Fruit fly (Drosophila melanogaster) whole organism, embryonic: ENCODE data around the gene Rab3GAP1.

Experiments used
- Antp ChIP-seq: fragments of 200-800 bp; sonication (Bioruptor generic); optimal IDR thresholded peaks from 3 replicates; lab custom pipeline; 2016; ENCODE audit warnings: missing biosample characterization, missing genetic modification characterization
- Bgb ChIP-seq: fragments of 200-800 bp; sonication (Bioruptor generic); IDR thresholded peaks from 2 replicates; pipeline ENCODE4 v1.3.6; 2022; ENCODE audit warnings: missing biosample characterization, missing genetic modification characterization; ENCODE audit not compliant: partially characterized antibody
- CG1024 ChIP-seq: fragments of 200-800 bp; sonication (Bioruptor generic); IDR thresholded peaks from 2 replicates; pipeline ENCODE4 v1.3.6; 2022; ENCODE audit warnings: missing biosample characterization, missing genetic modification characterization
- CG10366 ChIP-seq: fragments of 200-800 bp; sonication (Bioruptor generic); IDR thresholded peaks from 2 replicates; pipeline ENCODE4 v1.3.6; 2022; ENCODE audit warnings: missing biosample characterization, missing genetic modification characterization
- CG10431 ChIP-seq: fragments of 200-800 bp; sonication (Bioruptor generic); optimal IDR thresholded peaks from 3 replicates; lab custom pipeline; 2018; ENCODE audit warnings: missing biosample characterization, mild to moderate bottlenecking, missing genetic modification characterization
- CG11560 ChIP-seq: fragments of 200-800 bp; sonication (Bioruptor generic); IDR thresholded peaks from 3 replicates; pipeline ENCODE4 v1.3.6; 2022; ENCODE audit warnings: missing biosample characterization, missing genetic modification characterization
- CG12744 ChIP-seq: fragments of 200-800 bp; sonication (Bioruptor generic); optimal IDR thresholded peaks from 2 replicates; lab custom pipeline; 2016; ENCODE audit warnings: missing biosample characterization, missing genetic modification characterization
- CG14014 ChIP-seq: fragments of 200-800 bp; sonication (Bioruptor generic); IDR thresholded peaks from 2 replicates; pipeline ENCODE4 v1.3.6; 2022; ENCODE audit warnings: missing biosample characterization, missing genetic modification characterization
- CG14860 ChIP-seq: fragments of 200-800 bp; sonication (Bioruptor generic); IDR thresholded peaks from 3 replicates; pipeline ENCODE4 v1.3.6; 2022; ENCODE audit warnings: missing biosample characterization, missing genetic modification characterization; ENCODE audit not compliant: partially characterized antibody
- CG15073 ChIP-seq: fragments of 200-800 bp; sonication (Bioruptor generic); optimal IDR thresholded peaks from 2 replicates; lab custom pipeline; 2016; ENCODE audit warnings: missing biosample characterization, missing genetic modification characterization
- CG15601 ChIP-seq: fragments of 200-800 bp; sonication (Bioruptor generic); optimal IDR thresholded peaks from 3 replicates; lab custom pipeline; 2019; ENCODE audit warnings: missing biosample characterization, mild to moderate bottlenecking, missing genetic modification characterization, moderate library complexity
- CG16813 ChIP-seq: fragments of 200-800 bp; sonication (Bioruptor generic); IDR thresholded peaks from 3 replicates; pipeline ENCODE4 v1.3.6; 2022; ENCODE audit warnings: missing biosample characterization, missing genetic modification characterization; ENCODE audit not compliant: partially characterized antibody
- CG18619 ChIP-seq: fragments of 200-800 bp; sonication (Bioruptor generic); optimal IDR thresholded peaks from 3 replicates; lab custom pipeline; 2017; ENCODE audit warnings: missing biosample characterization, mild to moderate bottlenecking, missing genetic modification characterization
- CG2678 ChIP-seq: fragments of 200-800 bp; sonication (Bioruptor generic); optimal IDR thresholded peaks from 3 replicates; lab custom pipeline; 2019; ENCODE audit warnings: missing biosample characterization, mild to moderate bottlenecking, missing genetic modification characterization, moderate library complexity
- CG30020 ChIP-seq: fragments of 200-800 bp; optimal IDR thresholded peaks from 2 replicates; lab custom pipeline; 2019; ENCODE audit warnings: missing biosample characterization, mild to moderate bottlenecking, missing genetic modification characterization, moderate library complexity
- CG3281 ChIP-seq: fragments of 200-800 bp; sonication (Bioruptor generic); optimal IDR thresholded peaks from 3 replicates; lab custom pipeline; 2017; ENCODE audit warnings: missing biosample characterization, mild to moderate bottlenecking, missing genetic modification characterization
- CG3726 ChIP-seq: fragments of 200-800 bp; sonication (Bioruptor generic); IDR thresholded peaks from 3 replicates; pipeline ENCODE4, ENCODE4 v1.3.6; 2022; ENCODE audit warnings: missing biosample characterization, missing genetic modification characterization
- CG3838 ChIP-seq: fragments of 200-800 bp; sonication (Bioruptor generic); optimal IDR thresholded peaks from 3 replicates; lab custom pipeline; 2016; ENCODE audit warnings: missing biosample characterization, missing genetic modification characterization
- CG9797 ChIP-seq: fragments of 200-800 bp; sonication (Bioruptor generic); optimal IDR thresholded peaks from 3 replicates; lab custom pipeline; 2018; ENCODE audit warnings: missing biosample characterization, mild to moderate bottlenecking, missing genetic modification characterization
- CHES-1-like ChIP-seq: fragments of 200-800 bp; sonication (Bioruptor generic); optimal IDR thresholded peaks from 2 replicates; lab custom pipeline; 2016; ENCODE audit warnings: missing biosample characterization, missing genetic modification characterization
- D19B ChIP-seq: fragments of 200-800 bp; sonication (Bioruptor generic); optimal IDR thresholded peaks from 2 replicates; lab custom pipeline; 2017; ENCODE audit warnings: missing biosample characterization, mild to moderate bottlenecking, missing genetic modification characterization
- Deaf1 ChIP-seq: fragments of 200-800 bp; optimal IDR thresholded peaks from 3 replicates; lab custom pipeline; 2019; ENCODE audit warnings: missing biosample characterization, mild to moderate bottlenecking, missing genetic modification characterization, moderate library complexity
- Hr3 ChIP-seq: fragments of 200-800 bp; sonication (Bioruptor generic); optimal IDR thresholded peaks from 3 replicates; lab custom pipeline; 2016; ENCODE audit warnings: missing biosample characterization, missing genetic modification characterization
- MTF-1 ChIP-seq: fragments of 200-800 bp; sonication (Bioruptor generic); optimal IDR thresholded peaks from 2 replicates; lab custom pipeline; 2018; ENCODE audit warnings: missing biosample characterization, mild to moderate bottlenecking, missing genetic modification characterization, borderline replicate concordance
- Max ChIP-seq: fragments of 200-800 bp; sonication (Bioruptor generic); optimal IDR thresholded peaks from 2 replicates; lab custom pipeline; 2016; ENCODE audit warnings: missing biosample characterization, mild to moderate bottlenecking, missing genetic modification characterization
- Neu2 ChIP-seq: fragments of 200-800 bp; sonication (Bioruptor generic); optimal IDR thresholded peaks from 3 replicates; lab custom pipeline; 2016; ENCODE audit warnings: missing biosample characterization, missing genetic modification characterization, borderline replicate concordance
- Poxn ChIP-seq: fragments of 200-800 bp; sonication (Bioruptor generic); IDR thresholded peaks from 2 replicates; pipeline ENCODE4 v1.3.6; 2022; ENCODE audit warnings: missing biosample characterization, missing genetic modification characterization
- Vsx1 ChIP-seq: fragments of 200-800 bp; sonication (Bioruptor generic); optimal IDR thresholded peaks from 2 replicates; lab custom pipeline; 2017; ENCODE audit warnings: missing biosample characterization, mild to moderate bottlenecking, missing genetic modification characterization, missing genetic modification reagents
- abd-A ChIP-seq: fragments of 200-800 bp; sonication (Bioruptor generic); optimal IDR thresholded peaks from 3 replicates; lab custom pipeline; 2019; ENCODE audit warnings: missing biosample characterization, mild to moderate bottlenecking, missing genetic modification characterization, moderate library complexity
- amos ChIP-seq: fragments of 200-800 bp; sonication (Bioruptor generic); IDR thresholded peaks from 2 replicates; pipeline ENCODE4 v1.3.6; 2022; ENCODE audit warnings: missing biosample characterization, missing genetic modification characterization; ENCODE audit not compliant: partially characterized antibody
- ase ChIP-seq: fragments of 200-800 bp; sonication (Bioruptor generic); IDR thresholded peaks from 3 replicates; pipeline ENCODE4 v1.3.6; 2022; ENCODE audit warnings: missing biosample characterization, missing genetic modification characterization
- bowl ChIP-seq: fragments of 200-800 bp; sonication (Bioruptor generic); IDR thresholded peaks from 2 replicates; pipeline ENCODE4 v1.3.6; 2022; ENCODE audit warnings: missing biosample characterization, missing genetic modification characterization
- crol ChIP-seq: fragments of 200-800 bp; sonication (Bioruptor generic); IDR thresholded peaks from 2 replicates; pipeline ENCODE4 v1.3.6; 2022; ENCODE audit warnings: missing biosample characterization, missing genetic modification characterization
- emc ChIP-seq: fragments of 200-800 bp; sonication (Bioruptor generic); optimal IDR thresholded peaks from 2 replicates; lab custom pipeline; 2016; ENCODE audit warnings: missing biosample characterization, missing genetic modification characterization
- fd102C ChIP-seq: fragments of 200-800 bp; sonication (Bioruptor generic); optimal IDR thresholded peaks from 2 replicates; lab custom pipeline; 2018; ENCODE audit warnings: missing biosample characterization, mild to moderate bottlenecking, missing genetic modification characterization, moderate library complexity
- ftz-f1 ChIP-seq: fragments of 200-800 bp; sonication (Bioruptor generic); optimal IDR thresholded peaks from 2 replicates; lab custom pipeline; 2016; ENCODE audit warnings: missing biosample characterization, missing genetic modification characterization
- fu2 ChIP-seq: fragments of 200-800 bp; sonication (Bioruptor generic); optimal IDR thresholded peaks from 2 replicates; lab custom pipeline; 2016; ENCODE audit warnings: missing biosample characterization, missing genetic modification characterization
- gce ChIP-seq: fragments of 200-800 bp; sonication (Bioruptor generic); IDR thresholded peaks from 3 replicates; pipeline ENCODE4 v1.3.6; 2022; ENCODE audit warnings: missing biosample characterization, missing genetic modification characterization
- grau ChIP-seq: fragments of 200-800 bp; optimal IDR thresholded peaks from 3 replicates; lab custom pipeline; 2019; ENCODE audit warnings: missing biosample characterization, mild to moderate bottlenecking, missing genetic modification characterization, moderate library complexity
- grn ChIP-seq: fragments of 200-800 bp; sonication (Bioruptor generic); optimal IDR thresholded peaks from 3 replicates; lab custom pipeline; 2017; ENCODE audit warnings: missing biosample characterization, missing genetic modification characterization
- gsb-n ChIP-seq: fragments of 200-800 bp; sonication (Bioruptor generic); optimal IDR thresholded peaks from 3 replicates; lab custom pipeline; 2018; ENCODE audit warnings: missing biosample characterization, mild to moderate bottlenecking, missing genetic modification characterization
- h ChIP-seq: fragments of >200 bp; optimal IDR thresholded peaks from 2 replicates; lab custom pipeline; 2017
- her ChIP-seq: fragments of 200-800 bp; sonication (Bioruptor generic); optimal IDR thresholded peaks from 2 replicates; lab custom pipeline; 2016; ENCODE audit warnings: missing biosample characterization, missing genetic modification characterization
- insv ChIP-seq, 2 experiments: fragments of 200-800 bp; sonication (Bioruptor generic); optimal IDR thresholded peaks; 3 replicates each; lab custom pipeline; 2016 to 2018; ENCODE audit warnings: missing biosample characterization in 2 of 2, missing genetic modification characterization in 2 of 2
- mam ChIP-seq: fragments of 200-800 bp; sonication (Bioruptor generic); optimal IDR thresholded peaks from 3 replicates; lab custom pipeline; 2016; ENCODE audit warnings: missing biosample characterization, missing genetic modification characterization
- pb ChIP-seq: fragments of 200-800 bp; sonication (Bioruptor generic); optimal IDR thresholded peaks from 3 replicates; lab custom pipeline; 2016; ENCODE audit warnings: missing biosample characterization, missing genetic modification characterization
- phol ChIP-seq: fragments of 200-800 bp; sonication (Bioruptor generic); optimal IDR thresholded peaks from 3 replicates; lab custom pipeline; 2018; ENCODE audit warnings: missing biosample characterization, mild to moderate bottlenecking, missing genetic modification characterization, moderate library complexity
- pita ChIP-seq: fragments of 200-800 bp; sonication (Bioruptor generic); optimal IDR thresholded peaks from 2 replicates; lab custom pipeline; 2017; ENCODE audit warnings: missing biosample characterization, mild to moderate bottlenecking, missing genetic modification characterization
- scrt ChIP-seq: fragments of 200-800 bp; sonication (Bioruptor generic); optimal IDR thresholded peaks from 2 replicates; lab custom pipeline; 2018; ENCODE audit warnings: missing biosample characterization, mild to moderate bottlenecking, missing genetic modification characterization, moderate library complexity
- sd ChIP-seq: fragments of 200-800 bp; sonication (Bioruptor generic); optimal IDR thresholded peaks from 3 replicates; lab custom pipeline; 2018; ENCODE audit warnings: missing biosample characterization, mild to moderate bottlenecking, missing genetic modification characterization, moderate library complexity

Rab3GAP1 gene

DNA sequence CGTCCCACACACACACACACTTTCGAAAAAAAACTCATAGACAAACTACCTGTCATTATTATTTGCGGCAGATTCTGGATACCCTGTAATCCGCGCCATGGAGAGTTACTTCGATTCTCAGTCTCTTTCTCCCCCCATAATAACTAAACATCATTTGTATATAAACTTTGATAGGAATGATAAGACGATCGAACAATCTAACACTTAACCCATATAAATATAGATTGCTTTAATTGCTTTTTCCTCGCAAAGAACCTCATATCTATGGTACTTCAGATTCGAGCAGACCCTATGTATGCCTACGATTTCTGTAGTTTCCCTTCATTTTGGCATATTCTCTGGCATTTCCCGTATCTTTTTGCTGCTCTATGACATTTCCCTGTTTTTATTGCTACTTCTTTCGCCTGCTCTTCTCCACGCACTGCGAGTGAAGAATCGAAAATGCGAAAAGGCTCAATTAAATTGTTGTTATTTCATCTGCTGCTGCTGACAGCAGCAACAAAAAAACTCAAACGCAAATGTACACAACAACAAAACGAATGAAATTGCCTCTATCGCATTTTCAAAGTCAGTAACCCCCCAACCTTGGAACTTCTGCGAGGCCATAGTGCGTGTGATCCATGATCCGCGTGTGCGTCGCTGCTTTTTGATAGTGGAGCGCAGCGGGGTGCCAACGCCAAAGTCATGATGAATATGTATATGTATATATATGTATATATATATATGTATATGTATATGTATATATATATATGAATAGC, 23.3 kb upstream of the Rab3GAP1 start (continued):
- no peak for TF ChIP-seq abd-A (tag; lab: Kevin White, UChicago)
- no peak for TF ChIP-seq insv (GFP tag; optimal IDR thresholded peaks at IDR 0.05; lab: Kevin White, UChicago)
- TF ChIP-seq emc (GFP tag; lab: Kevin White, UChicago) = peak; percentile 59
- TF ChIP-seq ftz-f1 (GFP tag; lab: Kevin White, UChicago) = peak; percentile 91
- no peak for TF ChIP-seq gce (GFP tag; lab: Robert Waterston, UW)
- peak; percentile 34 for TF ChIP-seq pb
- TF ChIP-seq h (lab: Kevin White, UChicago) = no peak
- no peak for TF ChIP-seq CG15073 (GFP tag; lab: Kevin White, UChicago)
- no peak for TF ChIP-seq gsb-n (tag; lab: Kevin White, UChicago)
- peak; percentile 57 for TF ChIP-seq Hr3
- TF ChIP-seq Poxn = peak; percentile 75
- TF ChIP-seq pita (GFP tag; lab: Kevin White, UChicago) = no peak
- no peak for TF ChIP-seq amos (GFP tag; lab: Robert Waterston, UW)
- peak; percentile 44 for TF ChIP-seq CG12744 (GFP tag; lab: Kevin White, UChicago)
- no peak for TF ChIP-seq CG30020
- peak; percentile 99 for TF ChIP-seq D19B (GFP tag; lab: Kevin White, UChicago)
- peak; percentile 72; the same call in 2 of the 3 replicates for TF ChIP-seq CG11560 (tag; lab: Robert Waterston, UW)
- TF ChIP-seq phol (tag; lab: Kevin White, UChicago) = peak; percentile 23
- no peak for TF ChIP-seq CG16813
- TF ChIP-seq CG15601 (tag; lab: Kevin White, UChicago) = no peak
- TF ChIP-seq grn = peak; percentile 33
- peak; percentile 42 for TF ChIP-seq Deaf1
- peak; percentile 89 for TF ChIP-seq CG14014
- no peak for TF ChIP-seq Vsx1
- TF ChIP-seq CG18619 (GFP tag; lab: Kevin White, UChicago) = peak; percentile 67
- TF ChIP-seq CG10366 = peak; percentile 49
- TF ChIP-seq Bgb (GFP tag; lab: Robert Waterston, UW) = no peak
- TF ChIP-seq her (GFP tag; lab: Kevin White, UChicago) = peak; percentile 79
- peak; percentile 43 for TF ChIP-seq CG3838 (GFP tag; lab: Kevin White, UChicago)
- no peak for TF ChIP-seq CG1024 (GFP tag; lab: Robert Waterston, UW)
- TF ChIP-seq fu2 (GFP tag; lab: Kevin White, UChicago) = peak; percentile 86
- no peak for TF ChIP-seq MTF-1 (GFP tag; lab: Kevin White, UChicago)
- TF ChIP-seq CG2678 (tag; lab: Kevin White, UChicago) = peak; percentile 88
- peak; percentile 49; the same call in 1 of the 3 replicates for TF ChIP-seq ase (GFP tag; lab: Robert Waterston, UW)
- TF ChIP-seq scrt (GFP tag; lab: Kevin White, UChicago) = peak; percentile 71
- TF ChIP-seq CHES-1-like (GFP tag; lab: Kevin White, UChicago) = peak; percentile 82
- no peak for TF ChIP-seq bowl (GFP tag; lab: Robert Waterston, UW)
- TF ChIP-seq Max (GFP tag; lab: Kevin White, UChicago) = no peak
- no peak for TF ChIP-seq CG10431
- TF ChIP-seq crol (GFP tag; lab: Robert Waterston, UW) = peak; percentile 49; the same call in 1 of the 2 replicates
- peak; percentile 71 for TF ChIP-seq Antp
- peak; percentile 80 for TF ChIP-seq grau (tag; lab: Kevin White, UChicago)
- no peak for TF ChIP-seq fd102C (GFP tag; lab: Kevin White, UChicago)
- no peak for TF ChIP-seq Neu2
- TF ChIP-seq sd = peak; percentile 69
- no peak for TF ChIP-seq CG9797 (GFP tag; lab: Kevin White, UChicago)
- TF ChIP-seq CG3726 (GFP tag; lab: Robert Waterston, UW) = no peak
- no peak for TF ChIP-seq CG14860
- TF ChIP-seq mam (GFP tag; lab: Kevin White, UChicago) = peak; percentile 95
- peak; percentile 89 for TF ChIP-seq CG3281 (GFP tag; lab: Kevin White, UChicago)
